Fruit fly (Drosophila melanogaster) whole organism, embryonic: ENCODE results near the gene Unc-115a.

Source experiments
- Abd-B ChIP-seq: fragments of 200-800 bp; sonication (Bioruptor generic); optimal IDR thresholded peaks from 2 replicates; lab custom pipeline; 2018; ENCODE audit warnings: missing biosample characterization, mild to moderate bottlenecking, missing genetic modification characterization, moderate library complexity
- B-H1 ChIP-seq: fragments of 200-800 bp; sonication (Bioruptor generic); IDR thresholded peaks from 3 replicates; pipeline ENCODE4 v1.3.6; 2022; ENCODE audit warnings: missing biosample characterization, missing genetic modification characterization
- CG10543 ChIP-seq: fragments of 200-800 bp; sonication (Bioruptor generic); optimal IDR thresholded peaks from 3 replicates; lab custom pipeline; 2017; ENCODE audit warnings: missing biosample characterization, mild to moderate bottlenecking, missing genetic modification characterization, moderate library complexity
- CG10979 ChIP-seq: fragments of 200-800 bp; sonication (Bioruptor generic); optimal IDR thresholded peaks from 2 replicates; lab custom pipeline; 2018; ENCODE audit warnings: missing biosample characterization, mild to moderate bottlenecking, missing genetic modification characterization, moderate library complexity
- CG12219 ChIP-seq: fragments of 200-800 bp; sonication (Bioruptor generic); optimal IDR thresholded peaks from 3 replicates; lab custom pipeline; 2018; ENCODE audit warnings: missing biosample characterization, mild to moderate bottlenecking, missing genetic modification characterization
- CG12236 ChIP-seq: fragments of 200-800 bp; sonication (Bioruptor generic); optimal IDR thresholded peaks from 2 replicates; lab custom pipeline; 2016; ENCODE audit warnings: missing biosample characterization, missing genetic modification characterization
- CG12769 ChIP-seq: fragments of 200-800 bp; sonication (Bioruptor generic); optimal IDR thresholded peaks from 2 replicates; lab custom pipeline; 2019; ENCODE audit warnings: missing biosample characterization, mild to moderate bottlenecking, missing genetic modification characterization, moderate library complexity
- CG13424 ChIP-seq: fragments of 200-800 bp; sonication (Bioruptor generic); optimal IDR thresholded peaks from 2 replicates; lab custom pipeline; 2019; ENCODE audit warnings: missing biosample characterization, mild to moderate bottlenecking, missing genetic modification characterization, moderate library complexity
- CG13894 ChIP-seq: fragments of 200-800 bp; sonication (Bioruptor generic); optimal IDR thresholded peaks from 3 replicates; lab custom pipeline; 2018; ENCODE audit warnings: missing biosample characterization, mild to moderate bottlenecking, missing genetic modification characterization, moderate library complexity
- CG16813 ChIP-seq: fragments of 200-800 bp; sonication (Bioruptor generic); IDR thresholded peaks from 3 replicates; pipeline ENCODE4 v1.3.6; 2022; ENCODE audit warnings: missing biosample characterization, missing genetic modification characterization; ENCODE audit not compliant: partially characterized antibody
- CG17568 ChIP-seq: fragments of 200-800 bp; sonication (Bioruptor generic); optimal IDR thresholded peaks from 2 replicates; lab custom pipeline; 2018; ENCODE audit warnings: missing biosample characterization, mild to moderate bottlenecking, missing genetic modification characterization, moderate library complexity
- CG2129 ChIP-seq: fragments of 200-800 bp; sonication (Bioruptor generic); IDR thresholded peaks from 2 replicates; pipeline ENCODE4 v1.3.6; 2022; ENCODE audit warnings: missing biosample characterization, missing genetic modification characterization; ENCODE audit not compliant: partially characterized antibody
- CG2889 ChIP-seq: fragments of 200-800 bp; sonication (Bioruptor generic); IDR thresholded peaks from 3 replicates; pipeline ENCODE4 v1.3.6; 2022; ENCODE audit warnings: missing biosample characterization, missing genetic modification characterization
- CG31224 ChIP-seq: fragments of 200-800 bp; sonication (Bioruptor generic); IDR thresholded peaks from 2 replicates; pipeline ENCODE4 v1.3.6; 2022; ENCODE audit warnings: missing biosample characterization, missing genetic modification characterization
- CG3838 ChIP-seq: fragments of 200-800 bp; sonication (Bioruptor generic); optimal IDR thresholded peaks from 3 replicates; lab custom pipeline; 2016; ENCODE audit warnings: missing biosample characterization, missing genetic modification characterization
- CG43689 ChIP-seq: fragments of 200-800 bp; sonication (Bioruptor generic); IDR thresholded peaks from 2 replicates; pipeline ENCODE4 v1.3.6; 2022; ENCODE audit warnings: missing biosample characterization, missing genetic modification characterization
- CG6854 ChIP-seq: fragments of 200-800 bp; sonication (Bioruptor generic); optimal IDR thresholded peaks from 3 replicates; lab custom pipeline; 2017; ENCODE audit warnings: missing biosample characterization, mild to moderate bottlenecking, missing genetic modification characterization
- CG7987 ChIP-seq: fragments of 200-800 bp; sonication (Bioruptor generic); optimal IDR thresholded peaks from 2 replicates; lab custom pipeline; 2018; ENCODE audit warnings: missing biosample characterization, mild to moderate bottlenecking, missing genetic modification characterization, moderate library complexity
- CG8089 ChIP-seq: fragments of 200-800 bp; sonication (Bioruptor generic); optimal IDR thresholded peaks from 3 replicates; lab custom pipeline; 2016; ENCODE audit warnings: missing biosample characterization, missing genetic modification characterization
- CG9817 ChIP-seq: fragments of 200-800 bp; sonication (Bioruptor generic); optimal IDR thresholded peaks from 2 replicates; lab custom pipeline; 2018; ENCODE audit warnings: missing biosample characterization, mild to moderate bottlenecking, missing genetic modification characterization, moderate library complexity
- Dip2 ChIP-seq: fragments of 200-800 bp; sonication (Bioruptor generic); IDR thresholded peaks from 2 replicates; pipeline ENCODE4 v1.3.6; 2022; ENCODE audit warnings: missing biosample characterization, missing genetic modification characterization
- Dref ChIP-seq: fragments of 200-800 bp; sonication (Bioruptor generic); IDR thresholded peaks from 2 replicates; pipeline ENCODE4 v1.3.6; 2022; ENCODE audit warnings: missing biosample characterization, missing genetic modification characterization
- Elba2 ChIP-seq: fragments of 200-800 bp; sonication (Bioruptor generic); optimal IDR thresholded peaks from 3 replicates; lab custom pipeline; 2016; ENCODE audit warnings: missing biosample characterization, missing genetic modification characterization
- Hand ChIP-seq: fragments of 200-800 bp; sonication (Bioruptor generic); optimal IDR thresholded peaks from 2 replicates; lab custom pipeline; 2017; ENCODE audit warnings: mild to moderate bottlenecking, missing biosample characterization, missing genetic modification reagents, missing genetic modification characterization
- Hr3 ChIP-seq: fragments of 200-800 bp; sonication (Bioruptor generic); optimal IDR thresholded peaks from 3 replicates; lab custom pipeline; 2016; ENCODE audit warnings: missing biosample characterization, missing genetic modification characterization
- Lhr ChIP-seq: fragments of 200-800 bp; sonication (Bioruptor generic); optimal IDR thresholded peaks from 3 replicates; lab custom pipeline; 2017; ENCODE audit warnings: mild to moderate bottlenecking, missing biosample characterization, missing genetic modification reagents, missing genetic modification characterization
- MBD-R2 ChIP-seq: fragments of 200-800 bp; sonication (Bioruptor generic); IDR thresholded peaks from 2 replicates; pipeline ENCODE4 v1.3.6; 2022; ENCODE audit warnings: missing biosample characterization, missing genetic modification characterization
- Mad ChIP-seq: fragments of 200-800 bp; sonication (Bioruptor generic); optimal IDR thresholded peaks from 2 replicates; lab custom pipeline; 2016; ENCODE audit warnings: missing biosample characterization, missing genetic modification characterization
- NK7.1 ChIP-seq: fragments of 200-800 bp; sonication (Bioruptor generic); optimal IDR thresholded peaks from 3 replicates; lab custom pipeline; 2016; ENCODE audit warnings: missing biosample characterization, missing genetic modification characterization
- Oaz ChIP-seq: fragments of 200-800 bp; sonication (Bioruptor generic); IDR thresholded peaks from 2 replicates; pipeline ENCODE4 v1.3.6; 2022; ENCODE audit warnings: missing biosample characterization, missing genetic modification characterization
- Ptx1 ChIP-seq: fragments of 200-800 bp; sonication (Bioruptor generic); IDR thresholded peaks from 2 replicates; pipeline ENCODE4 v1.3.6; 2022; ENCODE audit warnings: missing biosample characterization, missing genetic modification characterization
- Six4 ChIP-seq: fragments of 200-800 bp; sonication (Bioruptor generic); optimal IDR thresholded peaks from 2 replicates; lab custom pipeline; 2016; ENCODE audit warnings: missing biosample characterization, missing genetic modification characterization
- Ssrp ChIP-seq: fragments of 200-800 bp; sonication (Bioruptor generic); optimal IDR thresholded peaks from 2 replicates; lab custom pipeline; 2018; ENCODE audit warnings: missing biosample characterization, mild to moderate bottlenecking, missing genetic modification characterization, moderate library complexity
- bigmax ChIP-seq: fragments of 200-800 bp; sonication (Bioruptor generic); optimal IDR thresholded peaks from 2 replicates; lab custom pipeline; 2018; ENCODE audit warnings: missing biosample characterization, mild to moderate bottlenecking, missing genetic modification characterization
- bowl ChIP-seq: fragments of 200-800 bp; sonication (Bioruptor generic); IDR thresholded peaks from 2 replicates; pipeline ENCODE4 v1.3.6; 2022; ENCODE audit warnings: missing biosample characterization, missing genetic modification characterization
- cg ChIP-seq: fragments of 200-800 bp; sonication (Bioruptor generic); optimal IDR thresholded peaks from 3 replicates; lab custom pipeline; 2019; ENCODE audit warnings: missing biosample characterization, mild to moderate bottlenecking, missing genetic modification characterization, moderate library complexity
- chn ChIP-seq: fragments of 200-800 bp; sonication (Bioruptor generic); optimal IDR thresholded peaks from 2 replicates; lab custom pipeline; 2016; ENCODE audit warnings: missing biosample characterization, missing genetic modification characterization
- crp ChIP-seq, 2 experiments: fragments of 200-800 bp; sonication (Bioruptor generic); optimal IDR thresholded peaks; 2 replicates in 1 of 2; 3 replicates in 1 of 2; lab custom pipeline; 2017; ENCODE audit warnings: missing biosample characterization in 2 of 2, missing genetic modification characterization in 2 of 2, mild to moderate bottlenecking in 1 of 2, moderate library complexity in 1 of 2
- dpn ChIP-seq, 2 experiments: fragments of 200-800 bp; sonication (Bioruptor generic); optimal IDR thresholded peaks; 3 replicates each; lab custom pipeline; 2016; ENCODE audit warnings: missing biosample characterization in 2 of 2, missing genetic modification characterization in 2 of 2
- gce ChIP-seq: fragments of 200-800 bp; sonication (Bioruptor generic); IDR thresholded peaks from 3 replicates; pipeline ENCODE4 v1.3.6; 2022; ENCODE audit warnings: missing biosample characterization, missing genetic modification characterization
- gro ChIP-seq: fragments of 200-800 bp; sonication (Bioruptor generic); optimal IDR thresholded peaks from 2 replicates; lab custom pipeline; 2016; ENCODE audit warnings: missing biosample characterization, missing genetic modification characterization
- ham ChIP-seq: fragments of 200-800 bp; sonication (Bioruptor generic); IDR thresholded peaks from 2 replicates; pipeline ENCODE4 v1.3.6; 2022; ENCODE audit warnings: missing biosample characterization, missing genetic modification characterization
- hbn ChIP-seq: fragments of 200-800 bp; sonication (Bioruptor generic); IDR thresholded peaks from 2 replicates; pipeline ENCODE4 v1.3.6; 2022; ENCODE audit warnings: missing biosample characterization, missing genetic modification characterization; ENCODE audit not compliant: partially characterized antibody
- kah ChIP-seq: fragments of 200-800 bp; sonication (Bioruptor generic); optimal IDR thresholded peaks from 2 replicates; lab custom pipeline; 2018; ENCODE audit warnings: missing biosample characterization, mild to moderate bottlenecking, missing genetic modification characterization
- lbe ChIP-seq: fragments of 200-800 bp; sonication (Bioruptor generic); optimal IDR thresholded peaks from 2 replicates; lab custom pipeline; 2016; ENCODE audit warnings: missing biosample characterization, mild to moderate bottlenecking, missing genetic modification characterization
- lmd ChIP-seq: fragments of 200-800 bp; sonication (Bioruptor generic); IDR thresholded peaks from 2 replicates; pipeline ENCODE4 v1.3.6; 2022; ENCODE audit warnings: missing biosample characterization, missing genetic modification characterization
- nerfin-1 ChIP-seq: fragments of 200-800 bp; sonication (Bioruptor generic); optimal IDR thresholded peaks from 3 replicates; lab custom pipeline; 2019; ENCODE audit warnings: missing biosample characterization, mild to moderate bottlenecking, missing genetic modification characterization, moderate library complexity
- pros ChIP-seq: fragments of 200-800 bp; sonication (Bioruptor generic); optimal IDR thresholded peaks from 3 replicates; lab custom pipeline; 2019; ENCODE audit warnings: missing biosample characterization, mild to moderate bottlenecking, missing genetic modification characterization, moderate library complexity
- tio ChIP-seq: fragments of 200-800 bp; sonication (Bioruptor generic); optimal IDR thresholded peaks from 2 replicates; lab custom pipeline; 2017; ENCODE audit warnings: missing biosample characterization, missing genetic modification characterization, inconsistent platforms
- zen ChIP-seq: fragments of 200-800 bp; sonication (Bioruptor generic); optimal IDR thresholded peaks from 3 replicates; lab custom pipeline; 2018; ENCODE audit warnings: missing biosample characterization, mild to moderate bottlenecking, missing genetic modification characterization, moderate library complexity

The Unc-115a gene

dm6 chr3R:9747272-9747874 lies 42.2 kb upstream of the Unc-115a start, which contains the start of gene CG12948 (continued):
- TF ChIP-seq bigmax (no peak), CG7987 (GFP tag; lab: Kevin White, UChicago) (no peak), pros (GFP tag; lab: Kevin White, UChicago) (peak; percentile 62), Six4 (no peak), Oaz (GFP tag; lab: Robert Waterston, UW) (no peak), MBD-R2 (peak; percentile 71), B-H1 (GFP tag; lab: Robert Waterston, UW) (no peak), NK7.1 (GFP tag; lab: Kevin White, UChicago) (no peak), zen (tag; lab: Kevin White, UChicago) (no peak), CG2889 (GFP tag; lab: Robert Waterston, UW) (no peak), lbe (GFP tag; lab: Kevin White, UChicago) (peak; percentile 64), Hand (GFP tag; lab: Kevin White, UChicago) (no peak), Ssrp (no peak), bowl (no peak), Dip2 (GFP tag; lab: Robert Waterston, UW) (no peak), CG31224 (no peak), hbn (GFP tag; lab: Robert Waterston, UW) (peak; percentile 95), CG8089 (no peak), CG17568 (GFP tag; lab: Kevin White, UChicago) (no peak), cg (GFP tag; lab: Kevin White, UChicago) (no peak), kah (GFP tag; lab: Kevin White, UChicago) (no peak), Mad (GFP tag; lab: Kevin White, UChicago) (no peak), CG3838 (GFP tag; lab: Kevin White, UChicago) (no peak), CG10543 (GFP tag; lab: Kevin White, UChicago) (peak; percentile 62), Ptx1 (0 out of 2 replicates have a peak, but pooled peaks have one; percentile 43), CG13424 (tag; lab: Kevin White, UChicago) (peak; percentile 69), CG2129 (peak; percentile 92), Elba2 (GFP tag; lab: Kevin White, UChicago) (no peak), tio (GFP tag; lab: Kevin White, UChicago) (no peak), gro (GFP tag; lab: Kevin White, UChicago) (peak; percentile 55), CG9817 (tag; lab: Kevin White, UChicago) (peak; percentile 54), chn (peak; percentile 21), CG6854 (no peak), Lhr (GFP tag; lab: Kevin White, UChicago) (no peak), nerfin-1 (tag; lab: Kevin White, UChicago) (peak; percentile 49), ham (GFP tag; lab: Robert Waterston, UW) (no peak), lmd (peak; percentile 45), CG43689 (GFP tag; lab: Robert Waterston, UW) (no peak), Dref (GFP tag; lab: Robert Waterston, UW) (peak; percentile 56), dpn (GFP tag; optimal IDR thresholded peaks at IDR 0.05; lab: Kevin White, UChicago) (peak; percentile 46 to 52), CG13894 (tag; lab: Kevin White, UChicago) (no peak), CG12236 (GFP tag; lab: Kevin White, UChicago) (no peak), crp (GFP tag; optimal IDR thresholded peaks at IDR 0.05; lab: Kevin White, UChicago) (peak; percentile 38 to 86), gce (GFP tag; lab: Robert Waterston, UW) (no peak), CG12219 (peak; percentile 4), CG16813 (peak; percentile 89), Abd-B (GFP tag; lab: Kevin White, UChicago) (peak; percentile 61), CG12769 (tag; lab: Kevin White, UChicago) (peak; percentile 56), Hr3 (GFP tag; lab: Kevin White, UChicago) (peak; percentile 22), CG10979 (tag; lab: Kevin White, UChicago) (peak; percentile 35)
